Worm (Caenorhabditis elegans): ENCODE data around the gene atfs-1.

- TF ChIP-seq him-1 (tag; optimal IDR thresholded peaks at IDR 0.05) (no peak), W03F9.2 (tag; optimal IDR thresholded peaks at IDR 0.05) (no peak), dao-5 (tag; optimal IDR thresholded peaks at IDR 0.05) (no peak)
Observed at ce11 chrV:14145267-14145666, 48.2 kb upstream of the atfs-1 start, which contains the start of gene par-1.
